Fruit fly (Drosophila melanogaster) whole organism, pupa: ENCODE measurements around the gene CG14074.
A peak's percentile ranks its signal among the peaks of the same experiment; 100 is the strongest.

Source experiments
- CG8159 ChIP-seq: fragments of 200-800 bp; sonication (Bioruptor generic); optimal IDR thresholded peaks from 3 replicates; lab custom pipeline; 2018; ENCODE audit warnings: missing biosample characterization, mild to moderate bottlenecking, missing genetic modification characterization, moderate library complexity
- CG9948 ChIP-seq: fragments of 200-800 bp; sonication (Bioruptor generic); optimal IDR thresholded peaks from 2 replicates; lab custom pipeline; 2018; ENCODE audit warnings: missing biosample characterization, mild to moderate bottlenecking, missing genetic modification characterization, moderate library complexity
- D1 ChIP-seq: fragments of 200-800 bp; sonication (Bioruptor generic); optimal IDR thresholded peaks from 2 replicates; lab custom pipeline; 2018; ENCODE audit warnings: missing biosample characterization, mild to moderate bottlenecking, missing genetic modification characterization, moderate library complexity

DNA sequence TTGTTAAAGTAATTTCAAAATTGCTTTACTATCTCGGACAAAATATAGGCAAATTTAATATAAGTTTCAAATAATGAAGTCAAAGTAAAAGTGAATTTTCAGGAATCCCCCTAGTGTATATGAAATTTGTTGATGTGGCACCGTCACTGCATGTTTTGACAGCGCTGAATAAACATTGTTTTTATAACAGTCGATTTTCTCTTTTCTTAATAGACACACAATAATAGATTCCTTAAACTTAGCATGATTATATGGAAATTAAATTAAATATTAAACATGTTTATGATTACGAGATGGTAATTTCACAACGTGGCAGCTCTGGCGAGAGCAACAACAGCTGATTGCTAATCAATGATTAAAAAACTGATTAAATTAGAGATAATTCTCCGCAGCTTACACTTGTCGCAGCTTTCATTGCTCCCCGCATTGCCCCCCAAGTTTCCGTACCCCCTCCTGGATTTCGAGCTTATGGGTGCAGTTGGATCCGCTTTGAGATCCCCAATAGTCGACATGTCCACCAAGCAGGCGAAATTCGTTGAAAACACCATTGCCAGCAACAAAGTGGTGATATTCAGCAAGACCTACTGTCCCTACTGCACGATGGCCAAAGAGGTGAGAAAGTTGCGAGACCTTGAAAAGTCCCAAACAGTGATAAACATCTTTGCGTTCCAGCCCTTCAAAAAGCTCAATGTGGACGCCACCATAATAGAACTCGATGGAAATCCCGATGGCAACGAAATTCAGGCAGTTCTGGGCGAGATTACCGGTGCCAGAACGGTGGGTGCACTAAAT, 3.2 kb downstream of the CG14074 start, which contains the start of gene Grx1:
- TF ChIP-seq D1 (tag; lab: Kevin White, UChicago): no peak
- peak; percentile 61 for TF ChIP-seq CG8159
- TF ChIP-seq CG9948 (tag; lab: Kevin White, UChicago): no peak
